Fruit fly (Drosophila melanogaster) whole organism, embryonic: ENCODE measurements around the gene CG7016.

Experiments used
- Abd-B ChIP-seq: fragments of 200-800 bp; sonication (Bioruptor generic); optimal IDR thresholded peaks from 2 replicates; lab custom pipeline; 2018; ENCODE audit warnings: missing biosample characterization, mild to moderate bottlenecking, missing genetic modification characterization, moderate library complexity
- Bgb ChIP-seq: fragments of 200-800 bp; sonication (Bioruptor generic); IDR thresholded peaks from 2 replicates; pipeline ENCODE4 v1.3.6; 2022; ENCODE audit warnings: missing biosample characterization, missing genetic modification characterization; ENCODE audit not compliant: partially characterized antibody
- CG13775 ChIP-seq: fragments of 200-800 bp; sonication (Bioruptor generic); optimal IDR thresholded peaks from 3 replicates; lab custom pipeline; 2017; ENCODE audit warnings: missing biosample characterization, mild to moderate bottlenecking, missing genetic modification characterization
- CG13894 ChIP-seq: fragments of 200-800 bp; sonication (Bioruptor generic); optimal IDR thresholded peaks from 3 replicates; lab custom pipeline; 2018; ENCODE audit warnings: missing biosample characterization, mild to moderate bottlenecking, missing genetic modification characterization, moderate library complexity
- CG15479 ChIP-seq: fragments of 200-800 bp; sonication (Bioruptor generic); optimal IDR thresholded peaks from 3 replicates; lab custom pipeline; 2019; ENCODE audit warnings: missing biosample characterization, mild to moderate bottlenecking, missing genetic modification characterization, moderate library complexity
- CG17359 ChIP-seq: fragments of 200-800 bp; sonication (Bioruptor generic); optimal IDR thresholded peaks from 3 replicates; lab custom pipeline; 2018; ENCODE audit warnings: missing biosample characterization, mild to moderate bottlenecking, missing genetic modification characterization, moderate library complexity
- CG17361 ChIP-seq: fragments of 200-800 bp; sonication (Bioruptor generic); IDR thresholded peaks from 3 replicates; pipeline ENCODE4 v1.3.6; 2022; ENCODE audit warnings: missing biosample characterization, missing genetic modification characterization
- CG2875 ChIP-seq: fragments of 200-800 bp; sonication (Bioruptor generic); optimal IDR thresholded peaks from 2 replicates; lab custom pipeline; 2017; ENCODE audit warnings: missing biosample characterization, mild to moderate bottlenecking, missing genetic modification characterization, missing genetic modification reagents
- CG30403 ChIP-seq: fragments of 200-800 bp; sonication (Bioruptor generic); optimal IDR thresholded peaks from 3 replicates; lab custom pipeline; 2016; ENCODE audit warnings: missing biosample characterization, missing genetic modification characterization
- CG34376 ChIP-seq: fragments of 200-800 bp; sonication (Bioruptor generic); optimal IDR thresholded peaks from 2 replicates; lab custom pipeline; 2018; ENCODE audit warnings: missing biosample characterization, mild to moderate bottlenecking, missing genetic modification characterization
- CG34422 ChIP-seq: fragments of 200-800 bp; sonication (Bioruptor generic); IDR thresholded peaks from 3 replicates; pipeline ENCODE4 v1.3.6; 2022; ENCODE audit warnings: missing biosample characterization, missing genetic modification characterization
- CG6175 ChIP-seq: fragments of 200-800 bp; sonication (Bioruptor generic); IDR thresholded peaks from 3 replicates; pipeline ENCODE4 v1.3.6; 2022; ENCODE audit warnings: missing biosample characterization, missing genetic modification characterization
- CG7745 ChIP-seq: fragments of 200-800 bp; sonication (Bioruptor generic); optimal IDR thresholded peaks from 2 replicates; lab custom pipeline; 2018; ENCODE audit warnings: missing biosample characterization, mild to moderate bottlenecking, missing genetic modification characterization, moderate library complexity
- CG8290 ChIP-seq, 3 experiments: fragments of 200-800 bp; sonication (Bioruptor generic); optimal IDR thresholded peaks; 2 replicates each; lab custom pipeline; 2016 to 2019; ENCODE audit warnings: missing biosample characterization in 3 of 3, missing genetic modification characterization in 3 of 3, mild to moderate bottlenecking in 2 of 3, moderate library complexity in 1 of 3
- CG8944 ChIP-seq: fragments of 200-800 bp; sonication (Bioruptor generic); optimal IDR thresholded peaks from 3 replicates; lab custom pipeline; 2016; ENCODE audit warnings: missing biosample characterization, missing genetic modification characterization
- E2f2 ChIP-seq: fragments of 200-800 bp; sonication (Bioruptor generic); IDR thresholded peaks from 2 replicates; pipeline ENCODE4 v1.3.6; 2022; ENCODE audit warnings: missing biosample characterization, missing genetic modification characterization
- Gug ChIP-seq: fragments of 200-800 bp; sonication (Bioruptor generic); IDR thresholded peaks from 4 replicates; pipeline ENCODE4 v1.3.6; 2022; ENCODE audit warnings: missing biosample characterization, missing genetic modification characterization
- Hand ChIP-seq: fragments of 200-800 bp; sonication (Bioruptor generic); optimal IDR thresholded peaks from 2 replicates; lab custom pipeline; 2017; ENCODE audit warnings: mild to moderate bottlenecking, missing biosample characterization, missing genetic modification reagents, missing genetic modification characterization
- Med ChIP-seq: fragments of 200-800 bp; sonication (Bioruptor generic); peaks from one replicate; lab custom pipeline; 2016; ENCODE audit warnings: missing biosample characterization, missing genetic modification characterization, mild to moderate bottlenecking, inconsistent platforms, moderate library complexity
- Nf-YB ChIP-seq: fragments of 200-800 bp; sonication (Bioruptor generic); optimal IDR thresholded peaks from 3 replicates; lab custom pipeline; 2019; ENCODE audit warnings: missing biosample characterization, mild to moderate bottlenecking, missing genetic modification characterization, moderate library complexity
- Pdp1 ChIP-seq, 2 experiments: fragments of 200-800 bp; sonication (Bioruptor generic); optimal IDR thresholded peaks; 3 replicates each; lab custom pipeline; 2016; ENCODE audit warnings: missing biosample characterization in 2 of 2, missing genetic modification characterization in 2 of 2, mild to moderate bottlenecking in 1 of 2, moderate library complexity in 1 of 2
- Six4 ChIP-seq: fragments of 200-800 bp; sonication (Bioruptor generic); optimal IDR thresholded peaks from 2 replicates; lab custom pipeline; 2016; ENCODE audit warnings: missing biosample characterization, missing genetic modification characterization
- Trl ChIP-seq, 3 experiments: fragments of >200 bp in 2 of 3; fragments of 200-800 bp in 1 of 3; sonication (Bioruptor generic) in 1 of 3; optimal IDR thresholded peaks; 2 replicates in 1 of 3; 3 replicates in 2 of 3; lab custom pipeline; 2016 to 2017; ENCODE audit warnings: missing biosample characterization in 1 of 3, missing genetic modification characterization in 1 of 3
- al ChIP-seq: fragments of 200-800 bp; sonication (Bioruptor generic); IDR thresholded peaks from 2 replicates; pipeline ENCODE4 v1.3.6; 2022; ENCODE audit warnings: missing biosample characterization, missing genetic modification characterization
- ap ChIP-seq: fragments of 200-800 bp; sonication (Bioruptor generic); IDR thresholded peaks from 2 replicates; pipeline ENCODE4 v1.3.6; 2022; ENCODE audit warnings: missing biosample characterization, missing genetic modification characterization
- bab2 ChIP-seq: fragments of 200-800 bp; sonication (Bioruptor generic); optimal IDR thresholded peaks from 2 replicates; lab custom pipeline; 2016; ENCODE audit warnings: missing biosample characterization, missing genetic modification characterization
- bowl ChIP-seq: fragments of 200-800 bp; sonication (Bioruptor generic); IDR thresholded peaks from 2 replicates; pipeline ENCODE4 v1.3.6; 2022; ENCODE audit warnings: missing biosample characterization, missing genetic modification characterization
- cad ChIP-seq: fragments of >200 bp; optimal IDR thresholded peaks from 2 replicates; lab custom pipeline; 2017; ENCODE audit warnings: missing biosample characterization, missing genetic modification characterization
- cas ChIP-seq: fragments of 200-800 bp; sonication (Bioruptor generic); IDR thresholded peaks from 2 replicates; pipeline ENCODE4 v1.3.6; 2022; ENCODE audit warnings: missing biosample characterization, missing genetic modification characterization
- chinmo ChIP-seq: fragments of 200-800 bp; sonication (Bioruptor generic); IDR thresholded peaks from 4 replicates; pipeline ENCODE4 v1.3.6; 2022; ENCODE audit warnings: missing biosample characterization, missing genetic modification characterization; ENCODE audit not compliant: partially characterized antibody
- ci ChIP-seq: fragments of 200-800 bp; sonication (Bioruptor generic); IDR thresholded peaks from 3 replicates; pipeline ENCODE4 v1.3.6; 2022; ENCODE audit warnings: missing biosample characterization, missing genetic modification characterization
- esg ChIP-seq: fragments of 200-800 bp; sonication (Bioruptor generic); conservative IDR thresholded peaks from 2 replicates; pipeline ENCODE4 v1.3.6; 2022; ENCODE audit warnings: missing biosample characterization, missing genetic modification characterization
- ewg ChIP-seq: fragments of 200-800 bp; sonication (Bioruptor generic); optimal IDR thresholded peaks from 3 replicates; lab custom pipeline; 2017; ENCODE audit warnings: mild to moderate bottlenecking, missing biosample characterization, missing genetic modification reagents, missing genetic modification characterization
- gem ChIP-seq: fragments of 200-800 bp; sonication (Bioruptor generic); optimal IDR thresholded peaks from 2 replicates; lab custom pipeline; 2019; ENCODE audit warnings: missing biosample characterization, mild to moderate bottlenecking, missing genetic modification characterization, moderate library complexity
- grau ChIP-seq: fragments of 200-800 bp; optimal IDR thresholded peaks from 3 replicates; lab custom pipeline; 2019; ENCODE audit warnings: missing biosample characterization, mild to moderate bottlenecking, missing genetic modification characterization, moderate library complexity
- grn ChIP-seq: fragments of 200-800 bp; sonication (Bioruptor generic); optimal IDR thresholded peaks from 3 replicates; lab custom pipeline; 2017; ENCODE audit warnings: missing biosample characterization, missing genetic modification characterization
- gsb-n ChIP-seq: fragments of 200-800 bp; sonication (Bioruptor generic); optimal IDR thresholded peaks from 3 replicates; lab custom pipeline; 2018; ENCODE audit warnings: missing biosample characterization, mild to moderate bottlenecking, missing genetic modification characterization
- jigr1 ChIP-seq: fragments of 200-800 bp; sonication (Bioruptor generic); IDR thresholded peaks from 3 replicates; pipeline ENCODE4 v1.3.6; 2022; ENCODE audit warnings: missing biosample characterization, missing genetic modification characterization
- mirr ChIP-seq: fragments of 200-800 bp; sonication (Bioruptor generic); optimal IDR thresholded peaks from 3 replicates; lab custom pipeline; 2018; ENCODE audit warnings: missing biosample characterization, mild to moderate bottlenecking, missing genetic modification characterization
- odd ChIP-seq: fragments of 200-800 bp; sonication (Bioruptor generic); optimal IDR thresholded peaks from 2 replicates; lab custom pipeline; 2017; ENCODE audit warnings: missing biosample characterization, mild to moderate bottlenecking, missing genetic modification characterization
- pros ChIP-seq: fragments of 200-800 bp; sonication (Bioruptor generic); optimal IDR thresholded peaks from 3 replicates; lab custom pipeline; 2019; ENCODE audit warnings: missing biosample characterization, mild to moderate bottlenecking, missing genetic modification characterization, moderate library complexity
- pum ChIP-seq: fragments of 200-800 bp; sonication (Bioruptor generic); optimal IDR thresholded peaks from 2 replicates; lab custom pipeline; 2016; ENCODE audit warnings: missing biosample characterization, missing genetic modification characterization
- scrt ChIP-seq: fragments of 200-800 bp; sonication (Bioruptor generic); optimal IDR thresholded peaks from 2 replicates; lab custom pipeline; 2018; ENCODE audit warnings: missing biosample characterization, mild to moderate bottlenecking, missing genetic modification characterization, moderate library complexity
- sens ChIP-seq: fragments of 200-800 bp; sonication (Bioruptor generic); peaks from one replicate; lab custom pipeline; 2016; ENCODE audit warnings: missing biosample characterization, missing genetic modification characterization
- stwl ChIP-seq: fragments of 200-800 bp; sonication (Bioruptor generic); optimal IDR thresholded peaks from 3 replicates; lab custom pipeline; 2018; ENCODE audit warnings: missing biosample characterization, mild to moderate bottlenecking, missing genetic modification characterization, moderate library complexity
- vvl ChIP-seq: fragments of 200-800 bp; sonication (Bioruptor generic); IDR thresholded peaks from 2 replicates; pipeline ENCODE4 v1.3.6; 2022; ENCODE audit warnings: missing biosample characterization, missing genetic modification characterization
- z ChIP-seq: fragments of 200-800 bp; sonication (Bioruptor generic); IDR thresholded peaks from 3 replicates; pipeline ENCODE4 v1.3.6; 2022; ENCODE audit warnings: missing biosample characterization, missing genetic modification characterization

Gene CG7016

dm6 chr3R:24862574-24863089, at the start of gene CG7016:
CG7016 (plus strand) TSS chr3R:24862931.
- TF ChIP-seq Six4 (GFP tag; lab: Kevin White, UChicago) (no peak), CG13775 (GFP tag; lab: Kevin White, UChicago) (no peak), esg (GFP tag; lab: Robert Waterston, UW) (no peak), vvl (GFP tag; lab: Robert Waterston, UW) (0 out of 2 replicates have a peak, but pooled peaks have one; percentile 2), CG34376 (GFP tag; lab: Kevin White, UChicago) (peak; percentile 62), CG34422 (GFP tag; lab: Robert Waterston, UW) (peak; percentile 12; the same call in 1 of the 3 replicates), Trl (optimal IDR thresholded peaks at IDR 0.05; lab: Kevin White, UChicago) (peak; percentile 42 to 63), Trl (GFP tag; optimal IDR thresholded peaks at IDR 0.05; lab: Kevin White, UChicago) (no peak), CG13894 (tag; lab: Kevin White, UChicago) (peak; percentile 79), E2f2 (GFP tag; lab: Robert Waterston, UW) (no peak), sens (GFP tag; lab: Kevin White, UChicago) (peak; percentile 58), Pdp1 (GFP tag; optimal IDR thresholded peaks at IDR 0.05; lab: Kevin White, UChicago) (peak in 1 of 2 experiments; percentile 70), grn (GFP tag; lab: Kevin White, UChicago) (peak; percentile 13), al (no peak), chinmo (GFP tag; lab: Robert Waterston, UW) (peak; percentile 57; the same call in 1 of the 4 replicates)

dm6 chr3R:24812987-24813636, 49.6 kb upstream of the CG7016 start:
- TF ChIP-seq scrt (GFP tag; lab: Kevin White, UChicago) (peak; percentile 81), CG2875 (GFP tag; lab: Kevin White, UChicago) (no peak), Abd-B (GFP tag; lab: Kevin White, UChicago) (no peak), jigr1 (GFP tag; lab: Robert Waterston, UW) (no peak), Nf-YB (no peak), cad (GFP tag; lab: Kevin White, UChicago) (peak; percentile 15), CG8944 (GFP tag; lab: Kevin White, UChicago) (no peak), stwl (tag; lab: Kevin White, UChicago) (no peak), CG6175 (GFP tag; lab: Robert Waterston, UW) (no peak), Gug (GFP tag; lab: Robert Waterston, UW) (no peak), bab2 (GFP tag; lab: Kevin White, UChicago) (no peak), grau (tag; lab: Kevin White, UChicago) (peak; percentile 0), CG17359 (no peak), mirr (GFP tag; lab: Kevin White, UChicago) (peak; percentile 25), CG15479 (GFP tag; lab: Kevin White, UChicago) (peak; percentile 58), Bgb (GFP tag; lab: Robert Waterston, UW) (peak; percentile 32; the same call in 1 of the 2 replicates), CG17361 (GFP tag; lab: Robert Waterston, UW) (no peak), odd (GFP tag; lab: Kevin White, UChicago) (no peak), cas (GFP tag; lab: Robert Waterston, UW) (no peak), CG7745 (tag; lab: Kevin White, UChicago) (no peak), ci (GFP tag; lab: Robert Waterston, UW) (peak; percentile 11; the same call in 1 of the 3 replicates), pum (GFP tag; lab: Kevin White, UChicago) (no peak), CG30403 (no peak), pros (GFP tag; lab: Kevin White, UChicago) (peak; percentile 34), gem (tag; lab: Kevin White, UChicago) (no peak), CG8290 (GFP tag; optimal IDR thresholded peaks at IDR 0.05; lab: Kevin White, UChicago) (no peak), CG8290 (tag; optimal IDR thresholded peaks at IDR 0.05; lab: Kevin White, UChicago) (peak in 1 of 2 experiments; percentile 20), gsb-n (tag; lab: Kevin White, UChicago) (no peak), Hand (GFP tag; lab: Kevin White, UChicago) (peak; percentile 8), ap (GFP tag; lab: Robert Waterston, UW) (no peak), Med (GFP tag; lab: Kevin White, UChicago) (peak; percentile 71), z (GFP tag; lab: Robert Waterston, UW) (no peak), ewg (GFP tag; lab: Kevin White, UChicago) (peak; percentile 68), bowl (GFP tag; lab: Robert Waterston, UW) (no peak)
